Worm (Caenorhabditis elegans) whole organism, L2 larva: Measurements from ENCODE around the gene gly-7.

ENCODE experiments used
- C34F6.9 ChIP-seq: fragments of 150-350 bp; optimal IDR thresholded peaks from 2 replicates; lab custom pipeline; 2014; ENCODE audit warnings: missing biosample characterization, missing genetic modification characterization
- F13H6.1 ChIP-seq: sonication (generic microtip); optimal IDR thresholded peaks from 2 replicates; lab custom pipeline; 2016; ENCODE audit warnings: missing genetic modification characterization, missing compliant biosample characterization
- R02D3.7 ChIP-seq: fragments of 150-350 bp; optimal IDR thresholded peaks from 2 replicates; lab custom pipeline; 2014; ENCODE audit warnings: missing biosample characterization, missing genetic modification characterization
- Y55F3AM.14 ChIP-seq: fragments of 200-800 bp; sonication (Bioruptor generic); optimal IDR thresholded peaks from 2 replicates; lab custom pipeline; 2018; ENCODE audit warnings: mild to moderate bottlenecking, missing genetic modification characterization, missing compliant biosample characterization
- ZK546.5 ChIP-seq: sonication (generic microtip); optimal IDR thresholded peaks from 2 replicates; lab custom pipeline; 2017; ENCODE audit warnings: missing biosample characterization, missing genetic modification characterization
- alr-1 ChIP-seq: fragments of 150-350 bp; optimal IDR thresholded peaks from 2 replicates; lab custom pipeline; 2014; ENCODE audit warnings: missing biosample characterization, missing genetic modification characterization
- aly-2 ChIP-seq: fragments of 150-350 bp; optimal IDR thresholded peaks from 2 replicates; lab custom pipeline; 2014; ENCODE audit warnings: missing biosample characterization, missing genetic modification characterization
- ama-1 ChIP-seq: fragments of 150-350 bp; optimal IDR thresholded peaks from 2 replicates; lab custom pipeline; 2018; ENCODE audit warnings: inconsistent platforms
- blmp-1 ChIP-seq: sonication (generic microtip); optimal IDR thresholded peaks from 2 replicates; lab custom pipeline; 2017; ENCODE audit warnings: missing genetic modification characterization, mild to moderate bottlenecking, missing compliant biosample characterization, antibody characterized with exemption, moderate library complexity; ENCODE audit not compliant: insufficient read depth
- ceh-16 ChIP-seq: fragments of 150-350 bp; optimal IDR thresholded peaks from 2 replicates; lab custom pipeline; 2014; ENCODE audit warnings: missing biosample characterization, missing genetic modification characterization
- ceh-82 ChIP-seq: fragments of 150-350 bp; optimal IDR thresholded peaks from 2 replicates; lab custom pipeline; 2014; ENCODE audit warnings: missing biosample characterization, missing genetic modification characterization
- crh-2 ChIP-seq: sonication (generic microtip); optimal IDR thresholded peaks from 2 replicates; lab custom pipeline; 2017; ENCODE audit warnings: missing biosample characterization, missing genetic modification characterization
- dmd-4 ChIP-seq: sonication (generic microtip); optimal IDR thresholded peaks from 2 replicates; lab custom pipeline; 2017; ENCODE audit warnings: missing biosample characterization, missing genetic modification characterization
- egl-27 ChIP-seq: sonication (generic microtip); optimal IDR thresholded peaks from 3 replicates; lab custom pipeline; 2017; ENCODE audit warnings: missing biosample characterization, missing genetic modification reagents, missing genetic modification characterization
- elt-1 ChIP-seq: fragments of 150-350 bp; optimal IDR thresholded peaks from 2 replicates; lab custom pipeline; 2014; ENCODE audit warnings: missing biosample characterization, missing genetic modification characterization
- elt-3 ChIP-seq: sonication (generic microtip); optimal IDR thresholded peaks from 2 replicates; lab custom pipeline; 2017; ENCODE audit warnings: missing biosample characterization, missing genetic modification characterization
- fos-1 ChIP-seq: fragments of 150-350 bp; optimal IDR thresholded peaks from 2 replicates; lab custom pipeline; 2014; ENCODE audit warnings: missing biosample characterization, missing genetic modification characterization
- gmeb-1 ChIP-seq: fragments of 150-350 bp; optimal IDR thresholded peaks from 2 replicates; lab custom pipeline; 2014; ENCODE audit warnings: missing biosample characterization, missing genetic modification characterization
- lin-11 ChIP-seq: fragments of 150-350 bp; sonication (generic microtip); optimal IDR thresholded peaks from 2 replicates; lab custom pipeline; 2014; ENCODE audit warnings: missing biosample characterization, missing genetic modification characterization, inconsistent platforms, mixed read lengths
- lin-13 ChIP-seq: fragments of 150-350 bp; optimal IDR thresholded peaks from 2 replicates; lab custom pipeline; 2014; ENCODE audit warnings: missing biosample characterization, missing genetic modification reagents, missing genetic modification characterization
- lin-39 ChIP-seq: fragments of 150-350 bp; optimal IDR thresholded peaks from 2 replicates; lab custom pipeline; 2014; ENCODE audit warnings: missing biosample characterization, missing genetic modification reagents, missing genetic modification characterization
- lsy-2 ChIP-seq, 2 experiments: fragments of 150-350 bp in 1 of 2; sonication (generic microtip) in 1 of 2; optimal IDR thresholded peaks; 2 replicates each; lab custom pipeline; 2014 to 2017; ENCODE audit warnings: missing biosample characterization in 2 of 2, missing genetic modification characterization in 2 of 2
- mab-5 ChIP-seq: fragments of 150-350 bp; optimal IDR thresholded peaks from 2 replicates; lab custom pipeline; 2014; ENCODE audit warnings: missing biosample characterization, missing genetic modification characterization
- mbf-1 ChIP-seq: sonication (generic microtip); optimal IDR thresholded peaks from 2 replicates; lab custom pipeline; 2017; ENCODE audit warnings: missing biosample characterization, missing genetic modification characterization
- mdl-1 ChIP-seq, 2 experiments: fragments of 150-350 bp in 1 of 2; sonication (generic microtip) in 1 of 2; optimal IDR thresholded peaks; 2 replicates each; lab custom pipeline; 2017; ENCODE audit warnings: missing biosample characterization in 2 of 2, missing genetic modification characterization in 2 of 2
- nhr-10 ChIP-seq: sonication (generic microtip); optimal IDR thresholded peaks from 2 replicates; lab custom pipeline; 2017; ENCODE audit warnings: missing biosample characterization, missing genetic modification characterization
- nhr-11 ChIP-seq: fragments of 150-350 bp; optimal IDR thresholded peaks from 2 replicates; lab custom pipeline; 2014; ENCODE audit warnings: missing biosample characterization, missing genetic modification characterization
- nhr-12 ChIP-seq: fragments of 150-350 bp; optimal IDR thresholded peaks from 2 replicates; lab custom pipeline; 2014; ENCODE audit warnings: missing biosample characterization, missing genetic modification characterization
- nhr-129 ChIP-seq: fragments of 150-350 bp; optimal IDR thresholded peaks from 2 replicates; lab custom pipeline; 2014; ENCODE audit warnings: missing biosample characterization, missing genetic modification characterization
- nhr-21 ChIP-seq: fragments of 150-350 bp; optimal IDR thresholded peaks from 2 replicates; lab custom pipeline; 2014; ENCODE audit warnings: missing biosample characterization, missing genetic modification characterization
- nhr-23 ChIP-seq: fragments of 150-350 bp; optimal IDR thresholded peaks from 2 replicates; lab custom pipeline; 2014; ENCODE audit warnings: missing biosample characterization, missing genetic modification reagents, missing genetic modification characterization
- nhr-237 ChIP-seq: fragments of 150-350 bp; optimal IDR thresholded peaks from 2 replicates; lab custom pipeline; 2014; ENCODE audit warnings: missing biosample characterization, missing genetic modification characterization
- nhr-25 ChIP-seq: fragments of 150-350 bp; sonication (generic microtip); optimal IDR thresholded peaks from 3 replicates; lab custom pipeline; 2014; ENCODE audit warnings: missing biosample characterization, missing genetic modification characterization
- nhr-6 ChIP-seq: fragments of 150-350 bp; optimal IDR thresholded peaks from 2 replicates; lab custom pipeline; 2014; ENCODE audit warnings: missing biosample characterization, missing genetic modification characterization
- nhr-77 ChIP-seq: fragments of 150-350 bp; optimal IDR thresholded peaks from 2 replicates; lab custom pipeline; 2014; ENCODE audit warnings: missing biosample characterization, missing genetic modification characterization
- peb-1 ChIP-seq: fragments of 150-350 bp; optimal IDR thresholded peaks from 2 replicates; lab custom pipeline; 2014; ENCODE audit warnings: missing biosample characterization, missing genetic modification characterization
- sem-4 ChIP-seq: fragments of 150-350 bp; optimal IDR thresholded peaks from 2 replicates; lab custom pipeline; 2014; ENCODE audit warnings: missing biosample characterization, missing genetic modification reagents, missing genetic modification characterization
- skn-1 ChIP-seq: sonication (generic microtip); optimal IDR thresholded peaks from 2 replicates; lab custom pipeline; 2017; ENCODE audit warnings: missing biosample characterization, missing genetic modification characterization
- sma-3 ChIP-seq: sonication (generic microtip); optimal IDR thresholded peaks from 2 replicates; lab custom pipeline; 2016; ENCODE audit warnings: missing genetic modification reagents, missing genetic modification characterization, missing compliant biosample characterization
- sma-9 ChIP-seq, 2 experiments: fragments of 150-350 bp in 1 of 2; sonication (generic microtip) in 1 of 2; optimal IDR thresholded peaks; 2 replicates each; lab custom pipeline; 2014 to 2016; ENCODE audit warnings: missing genetic modification characterization in 2 of 2, mild to moderate bottlenecking in 1 of 2, missing biosample characterization in 1 of 2, missing compliant biosample characterization in 1 of 2, missing genetic modification reagents in 1 of 2, moderate library complexity in 1 of 2
- snpc-4 ChIP-seq: fragments of 150-350 bp; optimal IDR thresholded peaks from 2 replicates; lab custom pipeline; 2014; ENCODE audit warnings: missing biosample characterization, missing genetic modification characterization
- unc-39 ChIP-seq: fragments of 150-350 bp; optimal IDR thresholded peaks from 2 replicates; lab custom pipeline; 2014; ENCODE audit warnings: missing biosample characterization, missing genetic modification characterization
- unc-55 ChIP-seq: fragments of 150-350 bp; sonication (generic microtip); optimal IDR thresholded peaks from 3 replicates; lab custom pipeline; 2014; ENCODE audit warnings: missing biosample characterization, missing genetic modification reagents, missing genetic modification characterization
- unc-62 ChIP-seq: fragments of 150-350 bp; optimal IDR thresholded peaks from 2 replicates; lab custom pipeline; 2014; ENCODE audit warnings: missing biosample characterization, missing genetic modification reagents, missing genetic modification characterization
- zag-1 ChIP-seq: fragments of 150-350 bp; optimal IDR thresholded peaks from 2 replicates; lab custom pipeline; 2014; ENCODE audit warnings: missing biosample characterization, missing genetic modification characterization
- ztf-1 ChIP-seq: fragments of 200-800 bp; sonication (Bioruptor generic); conservative IDR thresholded peaks from 2 replicates; pipeline ENCODE4 v1.3.6; 2022; ENCODE audit warnings: missing genetic modification characterization, missing compliant biosample characterization
- ztf-11 ChIP-seq: sonication (generic microtip); optimal IDR thresholded peaks from 2 replicates; lab custom pipeline; 2017; ENCODE audit warnings: missing biosample characterization, missing genetic modification characterization
- ztf-4 ChIP-seq: fragments of 150-350 bp; optimal IDR thresholded peaks from 2 replicates; lab custom pipeline; 2014; ENCODE audit warnings: missing biosample characterization, missing genetic modification characterization

Gene gly-7

DNA sequence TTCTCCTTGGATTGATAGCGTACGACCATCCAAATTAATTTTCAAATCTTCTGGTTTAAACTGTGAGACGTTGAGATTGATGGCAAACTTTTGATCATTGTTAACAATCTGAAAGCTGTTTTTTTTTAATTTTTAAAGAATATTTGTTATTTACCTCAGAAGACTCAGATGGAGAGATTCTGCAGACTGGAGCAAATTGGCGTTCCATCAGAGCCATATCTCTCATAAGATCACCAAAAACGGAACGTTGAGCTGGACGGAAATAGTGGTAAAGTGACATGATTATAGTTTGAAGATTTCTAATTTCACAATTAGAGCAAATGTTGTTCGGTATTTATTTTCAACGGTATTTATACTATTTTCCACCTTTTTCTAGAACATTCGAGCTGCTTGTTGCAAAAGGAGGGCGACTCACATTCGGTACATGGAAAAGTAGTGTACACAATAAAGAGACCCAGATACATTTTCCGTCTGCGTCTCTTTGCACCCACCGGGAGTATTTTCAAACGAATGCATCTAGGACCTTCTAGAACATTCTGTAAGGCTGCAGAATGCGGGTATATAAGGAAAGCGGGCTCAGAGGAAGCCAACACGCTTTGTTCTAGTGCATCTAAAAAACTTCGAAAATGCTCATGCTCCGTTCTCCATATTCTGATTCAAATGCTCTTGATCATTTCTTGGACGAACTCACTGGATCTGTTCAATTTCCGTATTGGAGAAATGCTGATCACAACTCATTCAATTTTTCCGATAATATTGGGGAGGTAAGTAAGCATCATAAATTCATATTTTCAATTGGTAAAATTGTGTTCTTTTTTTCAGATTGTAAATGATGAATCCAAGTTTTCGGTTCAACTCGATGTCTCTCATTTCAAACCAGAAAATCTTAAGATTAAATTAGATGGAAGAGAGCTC lies 16.2 kb downstream of the gly-7 start, which contains the start of the genes hsp-16.2 and hsp-16.41:
TSS of gene hsp-16.2 (minus strand) at position 313 of the 915 bp plus-strand sequence.
TSS of gene hsp-16.41 (plus strand) at position 534 of the 915 bp plus-strand sequence.
- TF ChIP-seq snpc-4 (tag; lab: Kevin White, UChicago) (no peak), lsy-2 (tag; optimal IDR thresholded peaks at IDR 0.05; lab: Kevin White, UChicago) (peak in 1 of 2 experiments; percentile 72), fos-1 (tag; lab: Kevin White, UChicago) (peak; percentile 37), R02D3.7 (tag; lab: Kevin White, UChicago) (no peak), nhr-11 (no peak), crh-2 (tag; lab: Kevin White, UChicago) (peak; percentile 65), nhr-21 (tag; lab: Kevin White, UChicago) (no peak), zag-1 (tag; lab: Kevin White, UChicago) (no peak), nhr-77 (tag; lab: Kevin White, UChicago) (no peak), ztf-1 (GFP tag; lab: Robert Waterston, UW) (no peak), unc-39 (tag; lab: Kevin White, UChicago) (no peak), nhr-10 (tag; lab: Kevin White, UChicago) (no peak), lin-39 (tag; lab: Kevin White, UChicago) (no peak), nhr-237 (tag; lab: Kevin White, UChicago) (no peak), sma-3 (GFP tag; lab: Kevin White, UChicago) (no peak), ceh-82 (no peak), ama-1 (lab: Kevin White, UChicago) (peak; percentile 97), egl-27 (tag; lab: Kevin White, UChicago) (no peak), peb-1 (tag; lab: Kevin White, UChicago) (no peak), elt-1 (no peak), C34F6.9 (peak; percentile 61), gmeb-1 (tag; lab: Kevin White, UChicago) (no peak), nhr-12 (tag; lab: Kevin White, UChicago) (no peak), mbf-1 (tag; lab: Kevin White, UChicago) (no peak), nhr-25 (no peak), unc-55 (GFP tag; lab: Kevin White, UChicago) (peak; percentile 63), elt-3 (no peak), blmp-1 (tag; lab: Kevin White, UChicago) (no peak), lin-13 (peak; percentile 21), mab-5 (tag; lab: Kevin White, UChicago) (no peak), unc-62 (GFP tag; lab: Kevin White, UChicago) (no peak), skn-1 (no peak), aly-2 (tag; lab: Kevin White, UChicago) (no peak), ztf-11 (tag; lab: Kevin White, UChicago) (no peak), ZK546.5 (tag; lab: Kevin White, UChicago) (no peak), lin-11 (tag; lab: Kevin White, UChicago) (no peak), alr-1 (no peak), mdl-1 (tag; optimal IDR thresholded peaks at IDR 0.05; lab: Kevin White, UChicago) (no peak), ztf-4 (tag; lab: Kevin White, UChicago) (peak; percentile 57), sma-9 (GFP tag; optimal IDR thresholded peaks at IDR 0.05; lab: Kevin White, UChicago) (peak; percentile 74), sma-9 (tag; optimal IDR thresholded peaks at IDR 0.05; lab: Kevin White, UChicago) (no peak), Y55F3AM.14 (GFP tag; lab: Kevin White, UChicago) (no peak), nhr-6 (no peak), ceh-16 (tag; lab: Kevin White, UChicago) (no peak), nhr-129 (tag; lab: Kevin White, UChicago) (peak; percentile 40), dmd-4 (tag; lab: Kevin White, UChicago) (no peak), F13H6.1 (tag; lab: Kevin White, UChicago) (peak; percentile 65), sem-4 (tag; lab: Kevin White, UChicago) (peak; percentile 52), nhr-23 (tag; lab: Kevin White, UChicago) (no peak)
